Fruit fly (Drosophila melanogaster): ENCODE measurements around the gene CG11601.

The CG11601 gene

DNA sequence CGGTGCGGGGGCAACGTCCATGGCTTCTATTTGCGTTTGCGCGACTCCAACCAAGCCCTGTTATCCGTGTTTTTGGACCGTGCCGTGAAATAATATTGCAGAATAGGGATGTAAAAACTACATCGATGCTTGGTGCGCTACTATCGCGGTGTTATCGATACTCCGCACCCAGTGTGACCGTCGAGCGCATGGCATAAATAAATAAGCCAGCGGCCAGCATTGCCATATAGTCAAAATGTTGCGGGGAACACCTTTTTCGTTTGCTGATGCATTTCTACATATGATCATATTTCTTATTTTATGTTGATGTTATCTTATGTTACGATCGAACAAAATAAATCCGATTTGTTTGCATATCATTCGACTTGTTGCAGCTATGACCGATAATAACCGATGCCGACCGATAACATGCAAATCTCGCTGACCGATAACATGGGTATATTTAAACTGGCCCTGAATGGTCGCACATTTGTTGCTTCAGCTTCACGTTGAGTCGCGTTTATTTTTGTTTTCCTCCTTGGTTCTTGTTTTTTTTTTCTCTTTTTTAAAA, 5.9 kb downstream of the CG11601 start, which contains the start of gene smo (continued):
- TF ChIP-seq Hmr (GFP tag; optimal IDR thresholded peaks at IDR 0.05) (peak; percentile 60), H2.0 (GFP tag; IDR thresholded peaks at IDR 0.05) (no peak), CG7357 (GFP tag; IDR thresholded peaks at IDR 0.05) (no peak), cas (GFP tag; IDR thresholded peaks at IDR 0.05) (0 out of 2 replicates have a peak, but pooled peaks have one; percentile 14), Dfd (GFP tag; optimal IDR thresholded peaks at IDR 0.05) (no peak), emc (GFP tag; optimal IDR thresholded peaks at IDR 0.05) (no peak), CG16863 (GFP tag; optimal IDR thresholded peaks at IDR 0.05) (peak; percentile 96), trh (GFP tag; optimal IDR thresholded peaks at IDR 0.05) (no peak), HLHmδ (GFP tag; optimal IDR thresholded peaks at IDR 0.05) (no peak), dpn (GFP tag; optimal IDR thresholded peaks at IDR 0.05) (peak; percentile 48 to 52), CkIIα-i1 (GFP tag; IDR thresholded peaks at IDR 0.05) (no peak), CG15601 (tag; optimal IDR thresholded peaks at IDR 0.05) (peak; percentile 29), CG2199 (GFP tag; IDR thresholded peaks at IDR 0.05) (no peak), croc (GFP tag; conservative IDR thresholded peaks at IDR 0.05) (no peak), CG12104 (GFP tag; optimal IDR thresholded peaks at IDR 0.05) (no peak), zen (tag; optimal IDR thresholded peaks at IDR 0.05) (peak; percentile 23), ken (GFP tag; IDR thresholded peaks at IDR 0.05) (no peak), CG12155 (GFP tag; optimal IDR thresholded peaks at IDR 0.05) (no peak), CG8089 (GFP tag; optimal IDR thresholded peaks at IDR 0.05) (peak; percentile 29), CG7271 (tag; optimal IDR thresholded peaks at IDR 0.05) (peak; percentile 16), CG6791 (GFP tag; IDR thresholded peaks at IDR 0.05; ENCODE audit: partially characterized antibody) (peak; percentile 81; the same call in 2 of the 3 replicates), Sox100B (GFP tag; optimal IDR thresholded peaks at IDR 0.05) (no peak), CG2678 (tag; optimal IDR thresholded peaks at IDR 0.05) (no peak), CG2712 (tag; optimal IDR thresholded peaks at IDR 0.05) (peak; percentile 49), CG9609 (GFP tag; optimal IDR thresholded peaks at IDR 0.05) (no peak), lmd (GFP tag; IDR thresholded peaks at IDR 0.05) (no peak), CG11247 (GFP tag; IDR thresholded peaks at IDR 0.05) (no peak), CG14710 (tag; optimal IDR thresholded peaks at IDR 0.05) (peak; percentile 84), tll (GFP tag; optimal IDR thresholded peaks at IDR 0.05) (peak in 1 of 2 experiments; percentile 33), CG10267 (tag; optimal IDR thresholded peaks at IDR 0.05) (peak; percentile 67), HmgD (GFP tag; optimal IDR thresholded peaks at IDR 0.05) (peak; percentile 57), en (GFP tag; optimal IDR thresholded peaks at IDR 0.05) (no peak), ttk (GFP tag; IDR thresholded peaks at IDR 0.05) (no peak), otp (GFP tag; IDR thresholded peaks at IDR 0.05) (no peak), pb (GFP tag; optimal IDR thresholded peaks at IDR 0.05) (no peak), Bteb2 (GFP tag; optimal IDR thresholded peaks at IDR 0.05) (peak; percentile 55), bigmax (GFP tag; optimal IDR thresholded peaks at IDR 0.05) (no peak), Fer3 (tag; optimal IDR thresholded peaks at IDR 0.05) (no peak), Sin3A (optimal IDR thresholded peaks at IDR 0.05) (peak; percentile 100), sisA (GFP tag; IDR thresholded peaks at IDR 0.05) (peak; percentile 44; the same call in 1 of the 2 replicates), CG10462 (GFP tag; optimal IDR thresholded peaks at IDR 0.05) (no peak), Dref (GFP tag; IDR thresholded peaks at IDR 0.05) (peak; percentile 92), CG11504 (tag; optimal IDR thresholded peaks at IDR 0.05) (peak; percentile 99), zen2 (GFP tag; IDR thresholded peaks at IDR 0.05; ENCODE audit: partially characterized antibody) (peak; percentile 57; the same call in 1 of the 3 replicates), MBD-R2 (GFP tag; IDR thresholded peaks at IDR 0.05) (peak; percentile 79), Hr78 (GFP tag; optimal IDR thresholded peaks at IDR 0.05) (no peak), Lhr (GFP tag; optimal IDR thresholded peaks at IDR 0.05) (peak; percentile 65)

All from whole organism, embryonic.